Worm (Caenorhabditis elegans) whole organism, young adult: ENCODE measurements around the gene cogc-6.

Source experiments
- ama-1 ChIP-seq, 3 experiments: fragments of 150-350 bp in 1 of 3; sonication (generic microtip) in 2 of 3; optimal IDR thresholded peaks; 2 replicates each; lab custom pipeline; 2014 to 2018; ENCODE audit warnings: missing biosample characterization in 2 of 3, missing genetic modification characterization in 2 of 3, missing genetic modification reagents in 2 of 3
- lin-35 ChIP-seq, 3 experiments: fragments of 150-350 bp in 2 of 3; sonication (generic microtip) in 1 of 3; optimal IDR thresholded peaks; 2 replicates each; lab custom pipeline; 2014 to 2018; ENCODE audit warnings: missing biosample characterization in 3 of 3, missing genetic modification characterization in 3 of 3, missing genetic modification reagents in 3 of 3
- snpc-4 ChIP-seq, 5 experiments: fragments of 150-350 bp in 1 of 5; sonication (generic microtip) in 4 of 5; optimal IDR thresholded peaks; 2 replicates each; lab custom pipeline; 2014 to 2018; ENCODE audit warnings: missing genetic modification characterization in 5 of 5, missing biosample characterization in 3 of 5, antibody characterized with exemption in 2 of 5, mild to moderate bottlenecking in 2 of 5, missing compliant biosample characterization in 2 of 5, missing genotype in 2 of 5, moderate library complexity in 2 of 5, missing genetic modification reagents in 1 of 5
- zim-3 ChIP-seq: sonication (generic microtip); optimal IDR thresholded peaks from 2 replicates; lab custom pipeline; 2017; ENCODE audit warnings: mild to moderate bottlenecking, missing genetic modification characterization, moderate library complexity, missing compliant biosample characterization

ce11 chrV:8213868-8214267, 7.2 kb downstream of the cogc-6 start, which contains the start of gene K07C11.7:
- TF ChIP-seq zim-3 (no peak), ama-1 (optimal IDR thresholded peaks at IDR 0.05; lab: Kevin White, UChicago) (no peak), ama-1 (GFP tag; optimal IDR thresholded peaks at IDR 0.05; lab: Kevin White, UChicago) (no peak), lin-35 (GFP tag; optimal IDR thresholded peaks at IDR 0.05; lab: Kevin White, UChicago) (no peak), snpc-4 (GFP tag; optimal IDR thresholded peaks at IDR 0.05; lab: Kevin White, UChicago) (no peak), snpc-4 (tag; optimal IDR thresholded peaks at IDR 0.05; lab: Kevin White, UChicago) (no peak)
